Worm (Caenorhabditis elegans) whole organism, early embryonic: Measurements from ENCODE around the gene srt-19.

Experiments
- F13C5.2 ChIP-seq: sonication (generic microtip); optimal IDR thresholded peaks from 2 replicates; lab custom pipeline; 2017; ENCODE audit warnings: mild to moderate bottlenecking, missing genetic modification characterization, inconsistent platforms, missing compliant biosample characterization
- aly-1 ChIP-seq: sonication (generic microtip); optimal IDR thresholded peaks from 2 replicates; lab custom pipeline; 2016; ENCODE audit warnings: missing genetic modification characterization, missing compliant biosample characterization
- ama-1 ChIP-seq: fragments of 150-350 bp; optimal IDR thresholded peaks from 2 replicates; lab custom pipeline; 2014
- ceh-36 ChIP-seq: sonication (generic microtip); optimal IDR thresholded peaks from 2 replicates; lab custom pipeline; 2016; ENCODE audit warnings: missing genetic modification characterization, inconsistent platforms, missing compliant biosample characterization
- flt-1 ChIP-seq: fragments of 200-800 bp; sonication (Bioruptor generic); IDR thresholded peaks from 2 replicates; pipeline ENCODE4 v1.3.6; 2022; ENCODE audit warnings: missing genetic modification characterization, missing compliant biosample characterization
- hmbx-1 ChIP-seq: sonication (generic microtip); optimal IDR thresholded peaks from 2 replicates; lab custom pipeline; 2016; ENCODE audit warnings: mild to moderate bottlenecking, missing genetic modification characterization, missing compliant biosample characterization
- scrt-1 ChIP-seq: fragments of 200-800 bp; sonication (Bioruptor generic); IDR thresholded peaks from 2 replicates; pipeline ENCODE4 v1.3.6; 2022; ENCODE audit warnings: missing genetic modification characterization, missing compliant biosample characterization
- tra-4 ChIP-seq: sonication (generic microtip); optimal IDR thresholded peaks from 2 replicates; lab custom pipeline; 2017; ENCODE audit warnings: missing genetic modification characterization, missing compliant biosample characterization

- no peak for TF ChIP-seq hmbx-1 (tag; lab: Kevin White, UChicago)
- no peak for TF ChIP-seq ama-1 (lab: Kevin White, UChicago)
- TF ChIP-seq scrt-1 (GFP tag; lab: Robert Waterston, UW), result no peak
- no peak for TF ChIP-seq tra-4
- TF ChIP-seq aly-1, result no peak
- no peak for TF ChIP-seq ceh-36 (tag; lab: Kevin White, UChicago)
- TF ChIP-seq flt-1 (GFP tag; lab: Robert Waterston, UW), result no peak
- no peak for TF ChIP-seq F13C5.2 (tag; lab: Kevin White, UChicago)
Observed at ce11 chrV:4315057-4315456, 30.2 kb downstream of the srt-19 start, which contains the start of gene srh-192.
